Fruit fly (Drosophila melanogaster) whole organism, adult: ENCODE data around the gene mtsh.

Source experiments
- CG11617 ChIP-seq: fragments of 200-800 bp; sonication (Bioruptor generic); optimal IDR thresholded peaks from 2 replicates; lab custom pipeline; 2017; ENCODE audit warnings: mild to moderate bottlenecking, missing biosample characterization, missing genetic modification reagents, missing genetic modification characterization
- CG14711 ChIP-seq: fragments of 200-800 bp; sonication (Bioruptor generic); optimal IDR thresholded peaks from 2 replicates; lab custom pipeline; 2018; ENCODE audit warnings: missing biosample characterization, mild to moderate bottlenecking, missing genetic modification characterization, moderate library complexity
- CG1620 ChIP-seq: fragments of 200-800 bp; sonication (Bioruptor generic); optimal IDR thresholded peaks from 2 replicates; lab custom pipeline; 2016; ENCODE audit warnings: missing biosample characterization, missing genetic modification characterization
- CG33017 ChIP-seq: fragments of 200-800 bp; sonication (Bioruptor generic); optimal IDR thresholded peaks from 2 replicates; lab custom pipeline; 2018; ENCODE audit warnings: missing biosample characterization, mild to moderate bottlenecking, missing genetic modification characterization, moderate library complexity
- CG5204 ChIP-seq: fragments of 200-800 bp; sonication (Bioruptor generic); optimal IDR thresholded peaks from 2 replicates; lab custom pipeline; 2016; ENCODE audit warnings: missing biosample characterization, missing genetic modification characterization
- Clk ChIP-seq: fragments of 200-800 bp; sonication (Bioruptor generic); optimal IDR thresholded peaks from 2 replicates; lab custom pipeline; 2017; ENCODE audit warnings: missing biosample characterization, missing genetic modification characterization
- pad ChIP-seq: fragments of 200-800 bp; sonication (Bioruptor generic); optimal IDR thresholded peaks from 3 replicates; lab custom pipeline; 2017; ENCODE audit warnings: missing biosample characterization, missing genetic modification characterization, mild to moderate bottlenecking, moderate library complexity, missing genetic modification reagents
- toe ChIP-seq: fragments of 200-800 bp; sonication (Bioruptor generic); optimal IDR thresholded peaks from 2 replicates; lab custom pipeline; 2016; ENCODE audit warnings: missing biosample characterization, missing genetic modification characterization

- TF ChIP-seq CG11617 (GFP tag; lab: Kevin White, UChicago) = no peak
- no peak for TF ChIP-seq Clk
- no peak for TF ChIP-seq CG14711 (tag; lab: Kevin White, UChicago)
- no peak for TF ChIP-seq CG5204 (GFP tag; lab: Kevin White, UChicago)
- TF ChIP-seq pad (GFP tag; lab: Kevin White, UChicago) = no peak
- no peak for TF ChIP-seq CG1620
- no peak for TF ChIP-seq toe (GFP tag; lab: Kevin White, UChicago)
- no peak for TF ChIP-seq CG33017
Observed at dm6 chr2L:8294043-8294442, 25.7 kb downstream of the mtsh start.
